Fruit fly (Drosophila melanogaster) whole organism, wandering third instar larva: ENCODE measurements around the gene Pisd.

Source experiments
- CG32264 ChIP-seq: fragments of 200-800 bp; sonication (Bioruptor generic); optimal IDR thresholded peaks from 2 replicates; lab custom pipeline; 2016; ENCODE audit warnings: missing biosample characterization, missing genetic modification characterization
- Dfd ChIP-seq: fragments of >200 bp; optimal IDR thresholded peaks from 2 replicates; lab custom pipeline; 2017; ENCODE audit warnings: missing biosample characterization, missing genetic modification characterization
- GATAd ChIP-seq: sonication (Bioruptor generic); optimal IDR thresholded peaks from 2 replicates; lab custom pipeline; 2016; ENCODE audit warnings: missing biosample characterization, missing genetic modification characterization
- Hr78 ChIP-seq: fragments of >200 bp; optimal IDR thresholded peaks from 2 replicates; lab custom pipeline; 2017; ENCODE audit warnings: missing biosample characterization, missing genetic modification characterization
- N ChIP-seq: fragments of >200 bp; optimal IDR thresholded peaks from 2 replicates; lab custom pipeline; 2018; ENCODE audit warnings: missing biosample characterization, missing external identifiers, missing genetic modification characterization
- br ChIP-seq: fragments of 200-800 bp; sonication (Bioruptor generic); optimal IDR thresholded peaks from 2 replicates; lab custom pipeline; 2016; ENCODE audit warnings: missing biosample characterization, missing genetic modification characterization
- pan ChIP-seq: fragments of >200 bp; optimal IDR thresholded peaks from 2 replicates; lab custom pipeline; 2017
- psq ChIP-seq: fragments of 200-800 bp; sonication (Bioruptor generic); optimal IDR thresholded peaks from 3 replicates; lab custom pipeline; 2017; ENCODE audit warnings: missing biosample characterization, mild to moderate bottlenecking, missing genetic modification characterization, moderate library complexity
- sv ChIP-seq: fragments of 200-800 bp; sonication (Bioruptor generic); optimal IDR thresholded peaks from 3 replicates; lab custom pipeline; 2016; ENCODE audit warnings: missing biosample characterization, missing genetic modification characterization
- tai ChIP-seq: sonication (Bioruptor generic); optimal IDR thresholded peaks from 2 replicates; lab custom pipeline; 2016; ENCODE audit warnings: missing biosample characterization, missing genetic modification characterization
- usp ChIP-seq: fragments of >200 bp; optimal IDR thresholded peaks from 2 replicates; lab custom pipeline; 2017; ENCODE audit warnings: missing biosample characterization, missing genetic modification characterization

dm6 chr3R:24073703-24074102, 23.1 kb downstream of the Pisd start:
- TF ChIP-seq N (GFP tag; lab: Kevin White, UChicago) (no peak), sv (no peak), psq (GFP tag; lab: Kevin White, UChicago) (no peak), br (GFP tag; lab: Kevin White, UChicago) (no peak), Hr78 (GFP tag; lab: Kevin White, UChicago) (no peak), Dfd (no peak), pan (lab: Kevin White, UChicago) (no peak), tai (GFP tag; lab: Kevin White, UChicago) (no peak), CG32264 (GFP tag; lab: Kevin White, UChicago) (no peak), usp (GFP tag; lab: Kevin White, UChicago) (no peak), GATAd (GFP tag; lab: Kevin White, UChicago) (no peak)
